Fruit fly (Drosophila melanogaster): ENCODE data around the gene CG14154.

- no peak for TF ChIP-seq CG8478 (optimal IDR thresholded peaks at IDR 0.05)
- no peak for TF ChIP-seq CTCF (optimal IDR thresholded peaks at IDR 0.05)
Observed at dm6 chr3L:10674940-10675339, 33.3 kb downstream of the CG14154 start.
